Worm (Caenorhabditis elegans) whole organism, late embryonic: ENCODE data around the gene ZK822.9.

ENCODE experiments used
- ama-1 ChIP-seq: fragments of 150-350 bp; optimal IDR thresholded peaks from 2 replicates; lab custom pipeline; 2014
- elt-2 ChIP-seq: sonication (generic microtip); optimal IDR thresholded peaks from 2 replicates; lab custom pipeline; 2016; ENCODE audit warnings: missing genetic modification reagents, missing genetic modification characterization, missing compliant biosample characterization
- fkh-10 ChIP-seq: fragments of 150-350 bp; optimal IDR thresholded peaks from 2 replicates; lab custom pipeline; 2014; ENCODE audit warnings: missing biosample characterization, missing genetic modification reagents, missing genetic modification characterization
- nhr-11 ChIP-seq: fragments of 150-350 bp; optimal IDR thresholded peaks from 2 replicates; lab custom pipeline; 2014; ENCODE audit warnings: missing biosample characterization, missing genetic modification characterization
- pat-9 ChIP-seq: fragments of 200-800 bp; sonication (Bioruptor generic); optimal IDR thresholded peaks from 2 replicates; lab custom pipeline; 2018; ENCODE audit warnings: mild to moderate bottlenecking, missing genetic modification characterization, moderate library complexity, missing compliant biosample characterization
- unc-86 ChIP-seq: sonication (generic microtip); optimal IDR thresholded peaks from 2 replicates; lab custom pipeline; 2016; ENCODE audit warnings: missing genetic modification characterization, missing compliant biosample characterization

- TF ChIP-seq fkh-10 (GFP tag; lab: Kevin White, UChicago) (no peak), elt-2 (no peak), unc-86 (tag; lab: Kevin White, UChicago) (no peak), ama-1 (no peak), pat-9 (tag; lab: Kevin White, UChicago) (no peak), nhr-11 (no peak)
These were observed 12.1 kb upstream of the ZK822.9 start for ce11 chrIV:11903676-11904075.
